Fruit fly (Drosophila melanogaster): ENCODE data around the gene ScpX.

DNA sequence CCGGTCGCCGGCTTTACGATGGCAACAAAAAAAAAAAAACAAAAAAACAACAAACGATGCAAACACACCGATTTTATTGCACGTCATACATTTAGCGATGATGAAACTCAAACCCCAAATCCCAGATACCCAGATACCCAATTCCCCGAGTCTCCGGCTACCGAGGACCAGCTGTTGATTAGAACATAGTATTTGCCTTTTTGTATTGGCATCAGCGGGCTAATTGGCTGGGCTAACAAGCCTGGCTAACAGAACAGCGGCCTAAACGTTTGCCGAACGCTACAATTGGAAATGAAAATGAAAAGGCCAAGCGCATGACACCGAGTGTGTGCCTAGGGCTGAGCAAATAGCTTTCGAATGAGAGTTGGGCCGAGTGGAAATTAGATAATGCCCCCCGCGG lies 34.0 kb downstream of the ScpX start:
- no peak for TF ChIP-seq pad (GFP tag; optimal IDR thresholded peaks at IDR 0.05)
- TF ChIP-seq kay (GFP tag; ENCODE audit: borderline replicate concordance) = peak; percentile 57
- TF ChIP-seq Crg-1 (GFP tag; optimal IDR thresholded peaks at IDR 0.05) = no peak
- no peak for TF ChIP-seq CG1620 (GFP tag; optimal IDR thresholded peaks at IDR 0.05)
- TF ChIP-seq CG14711 (tag; optimal IDR thresholded peaks at IDR 0.05) = no peak
